Worm (Caenorhabditis elegans) whole organism, mixed stage, embryonic: ENCODE data around the gene H20J04.9.

Source experiments
- M03D4.4 ChIP-seq: sonication (generic microtip); optimal IDR thresholded peaks from 2 replicates; lab custom pipeline; 2017; ENCODE audit warnings: mild to moderate bottlenecking, missing genetic modification characterization, missing compliant biosample characterization
- bed-3 ChIP-seq: fragments of 200-800 bp; sonication (Bioruptor generic); optimal IDR thresholded peaks from 3 replicates; lab custom pipeline; 2018; ENCODE audit warnings: mild to moderate bottlenecking, missing genetic modification characterization, moderate library complexity, missing compliant biosample characterization
- blmp-1 ChIP-seq: fragments of 150-350 bp; optimal IDR thresholded peaks from 2 replicates; lab custom pipeline; 2014; ENCODE audit warnings: missing biosample characterization, missing genetic modification characterization
- ceh-39 ChIP-seq: fragments of 150-350 bp; optimal IDR thresholded peaks from 2 replicates; lab custom pipeline; 2014; ENCODE audit warnings: missing biosample characterization, missing genetic modification characterization
- ceh-43 ChIP-seq: fragments of 200-800 bp; sonication (Bioruptor generic); optimal IDR thresholded peaks from 2 replicates; lab custom pipeline; 2018; ENCODE audit warnings: mild to moderate bottlenecking, missing genetic modification characterization, moderate library complexity, missing compliant biosample characterization
- ceh-83 ChIP-seq: fragments of 200-800 bp; sonication (Bioruptor generic); optimal IDR thresholded peaks from 2 replicates; lab custom pipeline; 2018; ENCODE audit warnings: mild to moderate bottlenecking, missing genetic modification characterization, missing compliant biosample characterization
- ces-1 ChIP-seq: fragments of 150-350 bp; optimal IDR thresholded peaks from 2 replicates; lab custom pipeline; 2014; ENCODE audit warnings: missing biosample characterization, missing genetic modification reagents, missing genetic modification characterization
- cnd-1 ChIP-seq: fragments of 200-800 bp; sonication (Bioruptor generic); optimal IDR thresholded peaks from 2 replicates; lab custom pipeline; 2018; ENCODE audit warnings: mild to moderate bottlenecking, missing genetic modification characterization, missing compliant biosample characterization
- drap-1 ChIP-seq: fragments of 200-800 bp; sonication (Bioruptor generic); optimal IDR thresholded peaks from 3 replicates; lab custom pipeline; 2018; ENCODE audit warnings: mild to moderate bottlenecking, missing genetic modification characterization, missing compliant biosample characterization
- elt-1 ChIP-seq: sonication (generic microtip); optimal IDR thresholded peaks from 2 replicates; lab custom pipeline; 2017; ENCODE audit warnings: missing genetic modification characterization, mild to moderate bottlenecking, missing compliant biosample characterization, antibody characterized with exemption, moderate library complexity, borderline replicate concordance; ENCODE audit not compliant: insufficient read depth
- elt-3 ChIP-seq: fragments of 150-350 bp; optimal IDR thresholded peaks from 2 replicates; lab custom pipeline; 2014; ENCODE audit warnings: missing biosample characterization, missing genetic modification characterization
- flh-1 ChIP-seq: fragments of 200-800 bp; sonication (Bioruptor generic); optimal IDR thresholded peaks from 2 replicates; lab custom pipeline; 2018; ENCODE audit warnings: mild to moderate bottlenecking, missing genetic modification characterization, moderate library complexity, missing compliant biosample characterization
- ham-2 ChIP-seq: fragments of 200-800 bp; sonication (Bioruptor generic); optimal IDR thresholded peaks from 2 replicates; lab custom pipeline; 2018; ENCODE audit warnings: mild to moderate bottlenecking, missing genetic modification characterization, missing compliant biosample characterization
- hlh-1 ChIP-seq: fragments of 150-350 bp; optimal IDR thresholded peaks from 2 replicates; lab custom pipeline; 2014; ENCODE audit warnings: missing biosample characterization, missing genetic modification reagents, missing genetic modification characterization
- lin-13 ChIP-seq: fragments of 150-350 bp; optimal IDR thresholded peaks from 2 replicates; lab custom pipeline; 2014; ENCODE audit warnings: missing biosample characterization, missing genetic modification characterization
- lin-32 ChIP-seq: fragments of 200-800 bp; sonication (Bioruptor generic); optimal IDR thresholded peaks from 2 replicates; lab custom pipeline; 2018; ENCODE audit warnings: mild to moderate bottlenecking, missing genetic modification characterization, missing compliant biosample characterization
- lsy-2 ChIP-seq: fragments of 150-350 bp; optimal IDR thresholded peaks from 2 replicates; lab custom pipeline; 2014; ENCODE audit warnings: missing biosample characterization, missing genetic modification characterization
- mab-5 ChIP-seq: fragments of 150-350 bp; optimal IDR thresholded peaks from 2 replicates; lab custom pipeline; 2014; ENCODE audit warnings: missing biosample characterization, missing genetic modification characterization
- mep-1 ChIP-seq: fragments of 150-350 bp; optimal IDR thresholded peaks from 2 replicates; lab custom pipeline; 2017; ENCODE audit warnings: missing biosample characterization, missing genetic modification reagents, missing genetic modification characterization, inconsistent platforms
- mls-2 ChIP-seq: sonication (generic microtip); optimal IDR thresholded peaks from 2 replicates; lab custom pipeline; 2016; ENCODE audit warnings: mild to moderate bottlenecking, missing genetic modification characterization, moderate library complexity, missing compliant biosample characterization
- nhr-12 ChIP-seq: fragments of 150-350 bp; optimal IDR thresholded peaks from 2 replicates; lab custom pipeline; 2014; ENCODE audit warnings: missing biosample characterization, missing genetic modification characterization
- nhr-2 ChIP-seq: fragments of 150-350 bp; optimal IDR thresholded peaks from 2 replicates; lab custom pipeline; 2014; ENCODE audit warnings: missing biosample characterization, missing genetic modification characterization
- nhr-237 ChIP-seq: fragments of 150-350 bp; optimal IDR thresholded peaks from 2 replicates; lab custom pipeline; 2014; ENCODE audit warnings: missing biosample characterization, missing genetic modification characterization
- nhr-76 ChIP-seq: sonication (generic microtip); optimal IDR thresholded peaks from 2 replicates; lab custom pipeline; 2017; ENCODE audit warnings: missing biosample characterization, missing genetic modification characterization
- pha-4 ChIP-seq: fragments of 150-350 bp; optimal IDR thresholded peaks from 2 replicates; lab custom pipeline; 2018; ENCODE audit warnings: missing biosample characterization, missing genetic modification reagents, missing genetic modification characterization
- sem-2 ChIP-seq: fragments of 200-800 bp; sonication (Bioruptor generic); optimal IDR thresholded peaks from 2 replicates; lab custom pipeline; 2018; ENCODE audit warnings: mild to moderate bottlenecking, missing genetic modification characterization, missing compliant biosample characterization
- snpc-4 ChIP-seq: fragments of 150-350 bp; optimal IDR thresholded peaks from 2 replicates; lab custom pipeline; 2014; ENCODE audit warnings: missing biosample characterization, missing genetic modification characterization
- tbx-8 ChIP-seq: fragments of 200-800 bp; sonication (Bioruptor generic); optimal IDR thresholded peaks from 2 replicates; lab custom pipeline; 2018; ENCODE audit warnings: mild to moderate bottlenecking, missing genetic modification characterization, moderate library complexity, missing compliant biosample characterization
- unc-120 ChIP-seq: sonication (generic microtip); optimal IDR thresholded peaks from 2 replicates; lab custom pipeline; 2017; ENCODE audit warnings: missing genetic modification characterization, missing compliant biosample characterization; ENCODE audit not compliant: poor library complexity, severe bottlenecking
- unc-39 ChIP-seq: fragments of 150-350 bp; optimal IDR thresholded peaks from 2 replicates; lab custom pipeline; 2014; ENCODE audit warnings: missing biosample characterization, missing genetic modification characterization
- unc-62 ChIP-seq: fragments of 150-350 bp; optimal IDR thresholded peaks from 2 replicates; lab custom pipeline; 2014; ENCODE audit warnings: missing biosample characterization, missing genetic modification reagents, missing genetic modification characterization

Gene H20J04.9

ce11 chrII:4344317-4344716 lies 6.7 kb upstream of the H20J04.9 start:
- no peak for TF ChIP-seq ces-1 (GFP tag; lab: Kevin White, UChicago)
- TF ChIP-seq elt-1 (tag; lab: Kevin White, UChicago) = no peak
- TF ChIP-seq bed-3 = no peak
- no peak for TF ChIP-seq nhr-237
- no peak for TF ChIP-seq nhr-76
- no peak for TF ChIP-seq unc-62 (GFP tag; lab: Kevin White, UChicago)
- no peak for TF ChIP-seq mls-2
- no peak for TF ChIP-seq ceh-83
- TF ChIP-seq ham-2 (GFP tag; lab: Kevin White, UChicago) = no peak
- TF ChIP-seq tbx-8 (GFP tag; lab: Kevin White, UChicago) = no peak
- TF ChIP-seq nhr-12 (tag; lab: Kevin White, UChicago) = no peak
- no peak for TF ChIP-seq M03D4.4 (tag; lab: Kevin White, UChicago)
- no peak for TF ChIP-seq lsy-2
- no peak for TF ChIP-seq ceh-43 (GFP tag; lab: Kevin White, UChicago)
- no peak for TF ChIP-seq mep-1 (tag; lab: Kevin White, UChicago)
- TF ChIP-seq ceh-39 (tag; lab: Kevin White, UChicago) = no peak
- no peak for TF ChIP-seq drap-1 (GFP tag; lab: Kevin White, UChicago)

- TF ChIP-seq ceh-39 (tag; lab: Kevin White, UChicago) (no peak), nhr-76 (no peak), mls-2 (no peak), tbx-8 (GFP tag; lab: Kevin White, UChicago) (no peak), mab-5 (no peak), lsy-2 (no peak), cnd-1 (tag; lab: Kevin White, UChicago) (no peak), drap-1 (GFP tag; lab: Kevin White, UChicago) (no peak), unc-120 (tag; lab: Kevin White, UChicago) (no peak)
Measured at ce11 chrII:4355217-4355616, 4.2 kb downstream of the H20J04.9 start, which contains the start of the genes H20J04.7 and H20J04.1. Gene H20J04.7, minus strand, starts transcription at chrII:4355317. Gene H20J04.1, plus strand, starts transcription at chrII:4355613.

- TF ChIP-seq lin-13 (tag; lab: Kevin White, UChicago) (no peak), blmp-1 (tag; lab: Kevin White, UChicago) (no peak), lsy-2 (no peak), snpc-4 (tag; lab: Kevin White, UChicago) (no peak), nhr-2 (tag; lab: Kevin White, UChicago) (no peak), elt-1 (tag; lab: Kevin White, UChicago) (no peak), unc-39 (tag; lab: Kevin White, UChicago) (no peak), nhr-76 (no peak), bed-3 (no peak), hlh-1 (tag; lab: Kevin White, UChicago) (no peak)
- TF ChIP-seq, all 35 proteins: peak for 0
Measured at ce11 chrII:4358765-4359164, 7.8 kb downstream of the H20J04.9 start, which contains the start of gene lat-2. Gene lat-2, plus strand, starts transcription at chrII:4359065.

ce11 chrII:4359219-4359618 lies 8.2 kb downstream of the H20J04.9 start:
- TF ChIP-seq ces-1 (GFP tag; lab: Kevin White, UChicago) = no peak
- TF ChIP-seq mls-2 = no peak
- no peak for TF ChIP-seq nhr-12 (tag; lab: Kevin White, UChicago)
- no peak for TF ChIP-seq flh-1 (GFP tag; lab: Kevin White, UChicago)
- TF ChIP-seq hlh-1 (tag; lab: Kevin White, UChicago) = no peak
- TF ChIP-seq elt-3 (tag; lab: Kevin White, UChicago) = no peak

ce11 chrII:4362088-4362487 lies 11.1 kb downstream of the H20J04.9 start:
- TF ChIP-seq lin-32 (GFP tag; lab: Kevin White, UChicago) (no peak), cnd-1 (tag; lab: Kevin White, UChicago) (no peak), M03D4.4 (tag; lab: Kevin White, UChicago) (no peak), nhr-237 (no peak), pha-4 (no peak), ham-2 (GFP tag; lab: Kevin White, UChicago) (no peak), sem-2 (GFP tag; lab: Kevin White, UChicago) (no peak), lsy-2 (no peak), ceh-39 (tag; lab: Kevin White, UChicago) (no peak), unc-62 (GFP tag; lab: Kevin White, UChicago) (no peak)
